Worm (Caenorhabditis elegans): ENCODE results near the gene Y75B12A.2.
"Not testable (repeated sequence)": the region's sequence is repeated elsewhere in the genome, so short reads cannot be mapped to it uniquely, and the experiment has no call there.

Y75B12A.2 gene

ce11 chrV:15083659-15084058 lies 25.7 kb upstream of the Y75B12A.2 start:
- TF ChIP-seq W03F9.2 (tag; optimal IDR thresholded peaks at IDR 0.05) (no peak), dao-5 (tag; optimal IDR thresholded peaks at IDR 0.05) (no peak), him-1 (tag; optimal IDR thresholded peaks at IDR 0.05) (no peak)

ce11 chrV:15085335-15085800 lies 24.0 kb upstream of the Y75B12A.2 start, which contains the start of the genes ahsa-1 and C01G10.7:
ahsa-1 (minus strand) TSS chrV:15085385.
C01G10.7 (plus strand) TSS chrV:15085747.
- peak; percentile 88 for TF ChIP-seq him-1 (tag; optimal IDR thresholded peaks at IDR 0.05)
- no peak for TF ChIP-seq dao-5 (tag; optimal IDR thresholded peaks at IDR 0.05)
- TF ChIP-seq W03F9.2 (tag; optimal IDR thresholded peaks at IDR 0.05), result peak; percentile 96

ce11 chrV:15087207-15087706 lies 22.1 kb upstream of the Y75B12A.2 start, which contains the start of the genes C01G10.15 and C01G10.6:
C01G10.15 (minus strand) TSS chrV:15087307.
C01G10.6 (plus strand) TSS chrV:15087656.
- TF ChIP-seq him-1 (tag; optimal IDR thresholded peaks at IDR 0.05), result no peak
- TF ChIP-seq dao-5 (tag; optimal IDR thresholded peaks at IDR 0.05), result no peak
- no peak for TF ChIP-seq W03F9.2 (tag; optimal IDR thresholded peaks at IDR 0.05)

ce11 chrV:15088613-15089012 lies 20.7 kb upstream of the Y75B12A.2 start, which contains the start of gene C01G10.18:
C01G10.18 (minus strand) TSS chrV:15088713.
- TF ChIP-seq dao-5 (tag; optimal IDR thresholded peaks at IDR 0.05) (no peak), W03F9.2 (tag; optimal IDR thresholded peaks at IDR 0.05) (no peak), him-1 (tag; optimal IDR thresholded peaks at IDR 0.05) (no peak)

ce11 chrV:15089438-15089837 lies 19.9 kb upstream of the Y75B12A.2 start, which contains the start of the genes C01G10.5 and C01G10.4:
C01G10.5 (minus strand) TSS chrV:15089538.
C01G10.4 (plus strand) TSS chrV:15089740.
- no peak for TF ChIP-seq dao-5 (tag; optimal IDR thresholded peaks at IDR 0.05)
- no peak for TF ChIP-seq W03F9.2 (tag; optimal IDR thresholded peaks at IDR 0.05)
- TF ChIP-seq him-1 (tag; optimal IDR thresholded peaks at IDR 0.05), result no peak

- TF ChIP-seq dao-5 (tag; optimal IDR thresholded peaks at IDR 0.05) (no peak), W03F9.2 (tag; optimal IDR thresholded peaks at IDR 0.05) (no peak)
Observed at ce11 chrV:15090457-15090856, 18.9 kb upstream of the Y75B12A.2 start, which contains the start of gene C01G10.17. C01G10.17 (plus strand) TSS chrV:15090757.

- TF ChIP-seq dao-5 (tag; optimal IDR thresholded peaks at IDR 0.05) (no peak), him-1 (tag; optimal IDR thresholded peaks at IDR 0.05) (no peak), W03F9.2 (tag; optimal IDR thresholded peaks at IDR 0.05) (no peak)
Observed at ce11 chrV:15092666-15093065, 16.7 kb upstream of the Y75B12A.2 start, which contains the start of gene txt-12. txt-12 (plus strand) TSS chrV:15092966.

ce11 chrV:15094749-15095148 lies 14.6 kb upstream of the Y75B12A.2 start, which contains the start of gene srx-78:
srx-78 (plus strand) TSS chrV:15095049.
- TF ChIP-seq dao-5 (tag; optimal IDR thresholded peaks at IDR 0.05), result no peak
- TF ChIP-seq him-1 (tag; optimal IDR thresholded peaks at IDR 0.05), result no peak
- no peak for TF ChIP-seq W03F9.2 (tag; optimal IDR thresholded peaks at IDR 0.05)

ce11 chrV:15099447-15099846 lies 9.9 kb upstream of the Y75B12A.2 start, which contains the start of gene C01G10.1:
C01G10.1 (plus strand) TSS chrV:15099747.
- TF ChIP-seq dao-5 (tag; optimal IDR thresholded peaks at IDR 0.05) (no peak), him-1 (tag; optimal IDR thresholded peaks at IDR 0.05) (no peak), W03F9.2 (tag; optimal IDR thresholded peaks at IDR 0.05) (no peak)

ce11 chrV:15105893-15106598 lies 3.3 kb upstream of the Y75B12A.2 start, which contains the start of gene C01G10.14:
C01G10.14 (minus strand) TSS chrV:15105943.
- not testable (repeated sequence) for TF ChIP-seq him-1, W03F9.2, dao-5 (tag; optimal IDR thresholded peaks at IDR 0.05)

- no peak for TF ChIP-seq dao-5 (tag; optimal IDR thresholded peaks at IDR 0.05)
- no peak for TF ChIP-seq W03F9.2 (tag; optimal IDR thresholded peaks at IDR 0.05)
- TF ChIP-seq him-1 (tag; optimal IDR thresholded peaks at IDR 0.05), result no peak
Observed at ce11 chrV:15111660-15112059, 2.3 kb downstream of the Y75B12A.2 start, which contains the start of gene T01G5.7. T01G5.7 (plus strand) TSS chrV:15111960.

ce11 chrV:15113992-15114391 lies 4.6 kb downstream of the Y75B12A.2 start, which contains the start of gene T01G5.6:
T01G5.6 (minus strand) TSS chrV:15114092.
- TF ChIP-seq him-1 (tag; optimal IDR thresholded peaks at IDR 0.05) (no peak), dao-5 (tag; optimal IDR thresholded peaks at IDR 0.05) (no peak), W03F9.2 (tag; optimal IDR thresholded peaks at IDR 0.05) (no peak)

ce11 chrV:15115968-15116367 lies 6.6 kb downstream of the Y75B12A.2 start, which contains the start of gene T01G5.8:
T01G5.8 (plus strand) TSS chrV:15116268.
- not testable (repeated sequence) for TF ChIP-seq dao-5, W03F9.2, him-1 (tag; optimal IDR thresholded peaks at IDR 0.05)
